Fruit fly (Drosophila melanogaster): ENCODE results near the gene oaf.

The oaf gene

dm6 chr2L:2461322-2461999, 31.3 kb upstream of the oaf start (continued):
- TF ChIP-seq CG33213 (GFP tag; optimal IDR thresholded peaks at IDR 0.05) (no peak), CG14441 (GFP tag; IDR thresholded peaks at IDR 0.05) (no peak), CG15269 (tag; optimal IDR thresholded peaks at IDR 0.05) (no peak), CG3281 (GFP tag; optimal IDR thresholded peaks at IDR 0.05) (no peak), BEAF-32 (GFP tag; optimal IDR thresholded peaks at IDR 0.05) (peak; percentile 56), gt (GFP tag; IDR thresholded peaks at IDR 0.05) (no peak), ATbp (GFP tag; optimal IDR thresholded peaks at IDR 0.05) (no peak), CG9817 (tag; optimal IDR thresholded peaks at IDR 0.05) (no peak), Usf (GFP tag; optimal IDR thresholded peaks at IDR 0.05) (no peak), gcm (GFP tag; optimal IDR thresholded peaks at IDR 0.05) (no peak), CG6791 (GFP tag; IDR thresholded peaks at IDR 0.05; ENCODE audit: partially characterized antibody) (no peak), CG13775 (GFP tag; optimal IDR thresholded peaks at IDR 0.05) (no peak), jumu (GFP tag; optimal IDR thresholded peaks at IDR 0.05) (no peak), Jarid2 (GFP tag; optimal IDR thresholded peaks at IDR 0.05) (no peak), CG11723 (GFP tag; optimal IDR thresholded peaks at IDR 0.05) (no peak), Xbp1 (GFP tag; optimal IDR thresholded peaks at IDR 0.05) (no peak), TFAM (GFP tag; optimal IDR thresholded peaks at IDR 0.05) (no peak), gsb-n (tag; optimal IDR thresholded peaks at IDR 0.05) (peak; percentile 9), H2.0 (GFP tag; IDR thresholded peaks at IDR 0.05) (no peak), ap (GFP tag; IDR thresholded peaks at IDR 0.05) (no peak), CG11695 (GFP tag; IDR thresholded peaks at IDR 0.05) (no peak), CG12744 (GFP tag; optimal IDR thresholded peaks at IDR 0.05) (no peak), CG11398 (GFP tag; optimal IDR thresholded peaks at IDR 0.05) (no peak), trh (GFP tag; optimal IDR thresholded peaks at IDR 0.05) (no peak), CG12299 (tag; optimal IDR thresholded peaks at IDR 0.05) (no peak), CG2202 (tag; optimal IDR thresholded peaks at IDR 0.05) (no peak), pzg (GFP tag; optimal IDR thresholded peaks at IDR 0.05) (no peak), Nf-YB (GFP tag; optimal IDR thresholded peaks at IDR 0.05) (no peak), CG6272 (GFP tag; IDR thresholded peaks at IDR 0.05) (no peak), CG12391 (tag; optimal IDR thresholded peaks at IDR 0.05) (peak; percentile 20), Ravus (GFP tag; IDR thresholded peaks at IDR 0.05) (no peak), Antp (GFP tag; optimal IDR thresholded peaks at IDR 0.05) (no peak), CG6654 (GFP tag; optimal IDR thresholded peaks at IDR 0.05) (no peak), Mad (GFP tag; optimal IDR thresholded peaks at IDR 0.05) (no peak), CG5245 (GFP tag; optimal IDR thresholded peaks at IDR 0.05) (no peak), D19A (tag; optimal IDR thresholded peaks at IDR 0.05) (peak; percentile 30), CG2678 (tag; optimal IDR thresholded peaks at IDR 0.05) (no peak), salm (tag; optimal IDR thresholded peaks at IDR 0.05) (no peak), CG10979 (tag; optimal IDR thresholded peaks at IDR 0.05) (peak; percentile 36), CG12071 (GFP tag; optimal IDR thresholded peaks at IDR 0.05) (no peak), Sox100B (GFP tag; optimal IDR thresholded peaks at IDR 0.05) (no peak), cato (GFP tag; optimal IDR thresholded peaks at IDR 0.05; ENCODE audit: borderline replicate concordance) (no peak), nau (GFP tag; optimal IDR thresholded peaks at IDR 0.05) (no peak), zfh1 (GFP tag; IDR thresholded peaks at IDR 0.05) (no peak), Gsc (GFP tag; IDR thresholded peaks at IDR 0.05) (no peak), CG7372 (GFP tag; IDR thresholded peaks at IDR 0.05) (no peak), klu (GFP tag; IDR thresholded peaks at IDR 0.05) (no peak), vfl (GFP tag; optimal IDR thresholded peaks at IDR 0.05) (no peak), CG5953 (GFP tag; IDR thresholded peaks at IDR 0.05) (no peak), Dbx (GFP tag; IDR thresholded peaks at IDR 0.05) (no peak), cg (GFP tag; optimal IDR thresholded peaks at IDR 0.05) (peak; percentile 42)
